Worm (Caenorhabditis elegans) whole organism, young adult: Measurements from ENCODE around the gene dpy-18.

Experiments used
- F37B4.10 ChIP-seq: fragments of 200-800 bp; sonication (Bioruptor generic); IDR thresholded peaks from 2 replicates; pipeline ENCODE4 v1.3.6; 2022; ENCODE audit warnings: missing genetic modification characterization, missing compliant biosample characterization
- F49E8.2 ChIP-seq: sonication (generic microtip); optimal IDR thresholded peaks from 3 replicates; lab custom pipeline; 2017; ENCODE audit warnings: missing genetic modification characterization, mild to moderate bottlenecking, missing compliant biosample characterization, antibody characterized with exemption, moderate library complexity; ENCODE audit not compliant: insufficient read depth
- F57C9.4 ChIP-seq: sonication (generic microtip); optimal IDR thresholded peaks from 2 replicates; lab custom pipeline; 2017; ENCODE audit warnings: mild to moderate bottlenecking, missing genetic modification characterization, missing compliant biosample characterization
- Y95B8A.8 ChIP-seq: fragments of 200-800 bp; sonication (Bioruptor generic); IDR thresholded peaks from 2 replicates; pipeline ENCODE4 v1.3.6; 2022; ENCODE audit warnings: missing genetic modification reagents, missing genetic modification characterization, missing compliant biosample characterization
- ama-1 ChIP-seq, 3 experiments: fragments of 150-350 bp in 1 of 3; sonication (generic microtip) in 2 of 3; optimal IDR thresholded peaks; 2 replicates each; lab custom pipeline; 2014 to 2018; ENCODE audit warnings: missing biosample characterization in 2 of 3, missing genetic modification characterization in 2 of 3, missing genetic modification reagents in 2 of 3
- cebp-1 ChIP-seq, 2 experiments: fragments of 200-800 bp in 1 of 2; sonication (Bioruptor generic) in 1 of 2; sonication (generic microtip) in 1 of 2; IDR thresholded peaks in 1 of 2; optimal IDR thresholded peaks in 1 of 2; 2 replicates each; pipeline versions ENCODE4 v1.3.6 to Lab custom; 2017 to 2022; ENCODE audit warnings: missing compliant biosample characterization in 2 of 2, missing genetic modification characterization in 2 of 2, mild to moderate bottlenecking in 1 of 2, missing genetic modification reagents in 1 of 2, moderate library complexity in 1 of 2
- ceh-79 ChIP-seq: sonication (generic microtip); optimal IDR thresholded peaks from 2 replicates; lab custom pipeline; 2017; ENCODE audit warnings: mild to moderate bottlenecking, missing genetic modification characterization, missing compliant biosample characterization
- hrde-1 ChIP-seq: sonication (generic microtip); optimal IDR thresholded peaks from 2 replicates; lab custom pipeline; 2016; ENCODE audit warnings: missing genetic modification characterization, mild to moderate bottlenecking, missing compliant biosample characterization, moderate library complexity, missing genotype, missing genetic modification reagents, borderline replicate concordance
- mxl-1 ChIP-seq: sonication (generic microtip); optimal IDR thresholded peaks from 2 replicates; lab custom pipeline; 2016; ENCODE audit warnings: missing genetic modification characterization, missing compliant biosample characterization
- nfya-1 ChIP-seq: sonication (generic microtip); optimal IDR thresholded peaks from 2 replicates; lab custom pipeline; 2017; ENCODE audit warnings: antibody characterized with exemption, missing compliant biosample characterization, missing genetic modification characterization, borderline replicate concordance; ENCODE audit not compliant: insufficient read depth
- nhr-27 ChIP-seq: fragments of 200-800 bp; sonication (Bioruptor generic); optimal IDR thresholded peaks from 2 replicates; lab custom pipeline; 2018; ENCODE audit warnings: mild to moderate bottlenecking, missing genetic modification characterization, moderate library complexity, missing compliant biosample characterization
- ztf-18 ChIP-seq: sonication (generic microtip); optimal IDR thresholded peaks from 2 replicates; lab custom pipeline; 2016; ENCODE audit warnings: missing genotype, mild to moderate bottlenecking, missing genetic modification characterization, missing compliant biosample characterization

- no peak for TF ChIP-seq F37B4.10 (GFP tag; lab: Robert Waterston, UW)
- TF ChIP-seq ama-1 (optimal IDR thresholded peaks at IDR 0.05; lab: Kevin White, UChicago) = no peak
- no peak for TF ChIP-seq ama-1 (GFP tag; optimal IDR thresholded peaks at IDR 0.05; lab: Kevin White, UChicago)
- TF ChIP-seq cebp-1 (GFP tag; IDR thresholded peaks at IDR 0.05; lab: Robert Waterston, UW) = no peak
- TF ChIP-seq cebp-1 (tag; optimal IDR thresholded peaks at IDR 0.05; lab: Kevin White, UChicago) = no peak
- TF ChIP-seq Y95B8A.8 (GFP tag; lab: Robert Waterston, UW) = no peak
- TF ChIP-seq F57C9.4 (tag; lab: Kevin White, UChicago) = no peak
- TF ChIP-seq nhr-27 = no peak
- no peak for TF ChIP-seq mxl-1 (tag; lab: Kevin White, UChicago)
- TF ChIP-seq ztf-18 (tag; lab: Kevin White, UChicago) = no peak
- no peak for TF ChIP-seq F49E8.2 (tag; lab: Kevin White, UChicago)
- TF ChIP-seq nfya-1 = no peak
- no peak for TF ChIP-seq ceh-79 (tag; lab: Kevin White, UChicago)
- no peak for TF ChIP-seq hrde-1
Observed at ce11 chrIII:11392740-11393139, 15.0 kb upstream of the dpy-18 start.
